Worm (Caenorhabditis elegans): ENCODE measurements around the gene wee-1.1.

The wee-1.1 gene

ce11 chrII:9586734-9587209, 3.4 kb upstream of the wee-1.1 start, which contains the start of gene ugt-58:
Gene ugt-58, minus strand, starts transcription at chrII:9586784.
- peak; percentile 52 for TF ChIP-seq elt-2 (tag; optimal IDR thresholded peaks at IDR 0.05)
- no peak for TF ChIP-seq ceh-9 (tag; optimal IDR thresholded peaks at IDR 0.05)
- TF ChIP-seq ceh-6 (GFP tag; optimal IDR thresholded peaks at IDR 0.05), result no peak

- no peak for TF ChIP-seq ceh-30 (tag; optimal IDR thresholded peaks at IDR 0.05)
- peak; percentile 85 for TF ChIP-seq ceh-19 (GFP tag; optimal IDR thresholded peaks at IDR 0.05)
- TF ChIP-seq ceh-34 (tag; optimal IDR thresholded peaks at IDR 0.05), result peak; percentile 98
Observed at ce11 chrII:9577630-9578029, 5.7 kb downstream of the wee-1.1 start.

ce11 chrII:9576707-9577106, 6.7 kb downstream of the wee-1.1 start:
- TF ChIP-seq madf-2 (tag; optimal IDR thresholded peaks at IDR 0.05), result no peak
- TF ChIP-seq odd-2 (tag; optimal IDR thresholded peaks at IDR 0.05), result no peak
- no peak for TF ChIP-seq mec-3 (tag; optimal IDR thresholded peaks at IDR 0.05; ENCODE audit: borderline replicate concordance)
- no peak for TF ChIP-seq sox-2 (GFP tag; IDR thresholded peaks at IDR 0.05)
- no peak for TF ChIP-seq lin-11 (tag; optimal IDR thresholded peaks at IDR 0.05)
- TF ChIP-seq ceh-19 (GFP tag; optimal IDR thresholded peaks at IDR 0.05), result no peak

- TF ChIP-seq ceh-48 (tag; optimal IDR thresholded peaks at IDR 0.05), result no peak
Observed at ce11 chrII:9575670-9576069, 7.7 kb downstream of the wee-1.1 start, which contains the start of gene exc-7. Gene exc-7, plus strand, starts transcription at chrII:9575970.

- TF ChIP-seq dve-1 (tag; optimal IDR thresholded peaks at IDR 0.05) (no peak), pros-1 (tag; optimal IDR thresholded peaks at IDR 0.05) (peak; percentile 81), ref-2 (tag; optimal IDR thresholded peaks at IDR 0.05) (peak; percentile 60), tbx-2 (tag; optimal IDR thresholded peaks at IDR 0.05) (peak; percentile 8), ceh-31 (tag; optimal IDR thresholded peaks at IDR 0.05) (peak; percentile 90), elt-4 (tag; optimal IDR thresholded peaks at IDR 0.05) (no peak), sox-2 (GFP tag; IDR thresholded peaks at IDR 0.05) (peak; percentile 81), nfya-1 (tag; optimal IDR thresholded peaks at IDR 0.05) (peak; percentile 13)
Observed at ce11 chrII:9574406-9574805, 9.0 kb downstream of the wee-1.1 start.

ce11 chrII:9573412-9573811, 9.9 kb downstream of the wee-1.1 start:
- TF ChIP-seq ceh-2 (tag; optimal IDR thresholded peaks at IDR 0.05), result no peak
- peak; percentile 20 for TF ChIP-seq nfya-1 (tag; optimal IDR thresholded peaks at IDR 0.05)
- TF ChIP-seq ama-1 (optimal IDR thresholded peaks at IDR 0.05), result no peak
- TF ChIP-seq pros-1 (tag; optimal IDR thresholded peaks at IDR 0.05), result no peak
- peak; percentile 7 for TF ChIP-seq ceh-31 (tag; optimal IDR thresholded peaks at IDR 0.05)
- TF ChIP-seq ceh-45 (GFP tag; IDR thresholded peaks at IDR 0.05), result no peak

ce11 chrII:9566045-9566444, 17.3 kb downstream of the wee-1.1 start:
- peak; percentile 73 for TF ChIP-seq ceh-48 (tag; optimal IDR thresholded peaks at IDR 0.05)
- TF ChIP-seq ceh-30 (tag; optimal IDR thresholded peaks at IDR 0.05), result no peak
- peak; percentile 70 for TF ChIP-seq ceh-18 (tag; optimal IDR thresholded peaks at IDR 0.05)
- peak; percentile 73 for TF ChIP-seq hlh-13 (GFP tag; optimal IDR thresholded peaks at IDR 0.05)
- no peak for TF ChIP-seq elt-4 (tag; optimal IDR thresholded peaks at IDR 0.05)
- no peak for TF ChIP-seq pros-1 (tag; optimal IDR thresholded peaks at IDR 0.05)
- TF ChIP-seq unc-3 (GFP tag; conservative IDR thresholded peaks at IDR 0.05), result peak; percentile 80
- TF ChIP-seq unc-3 (tag; optimal IDR thresholded peaks at IDR 0.05), result peak; percentile 63
- peak; percentile 38 for TF ChIP-seq unc-42 (tag; optimal IDR thresholded peaks at IDR 0.05)
- peak; percentile 45 for TF ChIP-seq tbx-7 (tag; optimal IDR thresholded peaks at IDR 0.05)
- peak; percentile 83 for TF ChIP-seq ceh-45 (GFP tag; IDR thresholded peaks at IDR 0.05)
- TF ChIP-seq ahr-1 (tag; optimal IDR thresholded peaks at IDR 0.05), result peak; percentile 67
- peak; percentile 82 for TF ChIP-seq eyg-1 (tag; optimal IDR thresholded peaks at IDR 0.05)
- TF ChIP-seq ceh-14 (tag; optimal IDR thresholded peaks at IDR 0.05), result peak; percentile 16
- TF ChIP-seq pqm-1 (tag; optimal IDR thresholded peaks at IDR 0.05), result no peak
- TF ChIP-seq hlh-8 (tag; optimal IDR thresholded peaks at IDR 0.05), result peak; percentile 49
- TF ChIP-seq K09A11.1 (tag; optimal IDR thresholded peaks at IDR 0.05; ENCODE audit: insufficient read depth), result peak; percentile 83
- TF ChIP-seq ceh-6 (GFP tag; optimal IDR thresholded peaks at IDR 0.05), result peak; percentile 88
- peak; percentile 89 for TF ChIP-seq ttx-3 (tag; optimal IDR thresholded peaks at IDR 0.05)
- TF ChIP-seq zip-5 (tag; optimal IDR thresholded peaks at IDR 0.05), result peak; percentile 65
- peak; percentile 63 for TF ChIP-seq rnt-1 (tag; optimal IDR thresholded peaks at IDR 0.05)
- peak; percentile 79 for TF ChIP-seq npax-4 (tag; optimal IDR thresholded peaks at IDR 0.05)
- peak; percentile 10 for TF ChIP-seq mec-3 (tag; optimal IDR thresholded peaks at IDR 0.05; ENCODE audit: borderline replicate concordance)
- TF ChIP-seq ceh-9 (tag; optimal IDR thresholded peaks at IDR 0.05), result peak; percentile 74
- TF ChIP-seq ceh-2 (tag; optimal IDR thresholded peaks at IDR 0.05), result peak; percentile 60
- TF ChIP-seq sox-4 (tag; optimal IDR thresholded peaks at IDR 0.05), result peak; percentile 89
- peak; percentile 75 for TF ChIP-seq lin-11 (tag; optimal IDR thresholded peaks at IDR 0.05)
